Worm (Caenorhabditis elegans) whole organism, young adult: ENCODE measurements around the gene R05F9.9.
"Not testable (repeated sequence)": the region's sequence is repeated elsewhere in the genome, so short reads cannot be mapped to it uniquely, and the experiment has no call there.

Source experiments
- B0336.3 ChIP-seq: fragments of 200-800 bp; sonication (Bioruptor generic); IDR thresholded peaks from 2 replicates; pipeline ENCODE4 v1.3.6; 2022; ENCODE audit warnings: missing genetic modification characterization, missing compliant biosample characterization
- C06A6.2 ChIP-seq: fragments of 200-800 bp; sonication (Bioruptor generic); conservative IDR thresholded peaks from 2 replicates; pipeline ENCODE4 v1.3.6; 2022; ENCODE audit warnings: missing genetic modification characterization, missing compliant biosample characterization
- F23B12.7 ChIP-seq: sonication (generic microtip); optimal IDR thresholded peaks from 2 replicates; lab custom pipeline; 2017; ENCODE audit warnings: missing genetic modification characterization, mild to moderate bottlenecking, missing compliant biosample characterization, antibody characterized with exemption, moderate library complexity; ENCODE audit not compliant: insufficient read depth
- F39B2.1 ChIP-seq: fragments of 200-800 bp; sonication (Bioruptor generic); IDR thresholded peaks from 2 replicates; pipeline ENCODE4 v1.3.6; 2022; ENCODE audit warnings: missing genetic modification reagents, missing genetic modification characterization, missing compliant biosample characterization
- F52B5.7 ChIP-seq: sonication (generic microtip); optimal IDR thresholded peaks from 2 replicates; lab custom pipeline; 2016; ENCODE audit warnings: mild to moderate bottlenecking, missing genetic modification characterization, missing compliant biosample characterization
- K11D2.4 ChIP-seq: fragments of 200-800 bp; sonication (Bioruptor generic); IDR thresholded peaks from 2 replicates; pipeline ENCODE4 v1.3.6; 2022; ENCODE audit warnings: missing genetic modification reagents, missing genetic modification characterization, missing compliant biosample characterization
- Y53G8AR.9 ChIP-seq: fragments of 200-800 bp; sonication (Bioruptor generic); conservative IDR thresholded peaks from 2 replicates; pipeline ENCODE4 v1.3.6; 2022; ENCODE audit warnings: missing genetic modification reagents, missing genetic modification characterization, missing compliant biosample characterization
- ZK185.1 ChIP-seq: sonication (generic microtip); optimal IDR thresholded peaks from 2 replicates; lab custom pipeline; 2016; ENCODE audit warnings: mild to moderate bottlenecking, missing genetic modification characterization, missing compliant biosample characterization; ENCODE audit not compliant: poor library complexity, severe bottlenecking
- ama-1 ChIP-seq, 3 experiments: fragments of 150-350 bp in 1 of 3; sonication (generic microtip) in 2 of 3; optimal IDR thresholded peaks; 2 replicates each; lab custom pipeline; 2014 to 2018; ENCODE audit warnings: missing biosample characterization in 2 of 3, missing genetic modification characterization in 2 of 3, missing genetic modification reagents in 2 of 3
- atf-7 ChIP-seq: sonication (generic microtip); optimal IDR thresholded peaks from 2 replicates; lab custom pipeline; 2017; ENCODE audit warnings: mild to moderate bottlenecking, missing genetic modification characterization, missing compliant biosample characterization
- attf-3 ChIP-seq: fragments of 200-800 bp; sonication (Bioruptor generic); conservative IDR thresholded peaks from 2 replicates; pipeline ENCODE4 v1.3.6; 2022; ENCODE audit warnings: missing genetic modification reagents, missing genetic modification characterization, missing compliant biosample characterization
- bed-1 ChIP-seq: fragments of 200-800 bp; sonication (Bioruptor generic); IDR thresholded peaks from 2 replicates; pipeline ENCODE4 v1.3.6; 2022; ENCODE audit warnings: missing genetic modification reagents, missing genetic modification characterization, missing compliant biosample characterization
- cebp-1 ChIP-seq, 2 experiments: fragments of 200-800 bp in 1 of 2; sonication (Bioruptor generic) in 1 of 2; sonication (generic microtip) in 1 of 2; IDR thresholded peaks in 1 of 2; optimal IDR thresholded peaks in 1 of 2; 2 replicates each; pipeline versions ENCODE4 v1.3.6 to Lab custom; 2017 to 2022; ENCODE audit warnings: missing compliant biosample characterization in 2 of 2, missing genetic modification characterization in 2 of 2, mild to moderate bottlenecking in 1 of 2, missing genetic modification reagents in 1 of 2, moderate library complexity in 1 of 2
- ceh-27 ChIP-seq: fragments of 200-800 bp; sonication (Bioruptor generic); optimal IDR thresholded peaks from 2 replicates; lab custom pipeline; 2018; ENCODE audit warnings: mild to moderate bottlenecking, missing genetic modification characterization, moderate library complexity, missing compliant biosample characterization
- ceh-40 ChIP-seq: fragments of 200-800 bp; sonication (Bioruptor generic); IDR thresholded peaks from 2 replicates; pipeline ENCODE4 v1.3.6; 2022; ENCODE audit warnings: missing genetic modification characterization, missing compliant biosample characterization
- die-1 ChIP-seq: sonication (generic microtip); optimal IDR thresholded peaks from 2 replicates; lab custom pipeline; 2016; ENCODE audit warnings: missing genotype, mild to moderate bottlenecking, missing genetic modification characterization, missing compliant biosample characterization
- dox-1 ChIP-seq: fragments of 200-800 bp; sonication (Bioruptor generic); IDR thresholded peaks from 2 replicates; pipeline ENCODE4 v1.3.6; 2022; ENCODE audit warnings: missing genetic modification reagents, missing genetic modification characterization, missing compliant biosample characterization
- ekl-4 ChIP-seq: fragments of 200-800 bp; sonication (Bioruptor generic); IDR thresholded peaks from 2 replicates; pipeline ENCODE4 v1.3.6; 2022; ENCODE audit warnings: missing genetic modification reagents, missing genetic modification characterization, missing compliant biosample characterization
- fkh-3 ChIP-seq: sonication (generic microtip); optimal IDR thresholded peaks from 2 replicates; lab custom pipeline; 2016; ENCODE audit warnings: mild to moderate bottlenecking, missing genetic modification characterization, missing compliant biosample characterization
- gei-17 ChIP-seq: fragments of 200-800 bp; sonication (Bioruptor generic); optimal IDR thresholded peaks from 2 replicates; lab custom pipeline; 2018; ENCODE audit warnings: mild to moderate bottlenecking, missing genetic modification characterization, missing compliant biosample characterization
- him-1 ChIP-seq: sonication (generic microtip); optimal IDR thresholded peaks from 2 replicates; lab custom pipeline; 2016; ENCODE audit warnings: missing genotype, missing genetic modification reagents, missing genetic modification characterization, missing compliant biosample characterization
- hmg-1.2 ChIP-seq: fragments of 200-800 bp; sonication (Bioruptor generic); IDR thresholded peaks from 2 replicates; pipeline ENCODE4 v1.3.6; 2022; ENCODE audit warnings: missing genetic modification reagents, missing genetic modification characterization, missing compliant biosample characterization
- hmg-20 ChIP-seq: fragments of 200-800 bp; sonication (Bioruptor generic); IDR thresholded peaks from 2 replicates; pipeline ENCODE4 v1.3.6; 2022; ENCODE audit warnings: missing genetic modification reagents, missing genetic modification characterization, missing compliant biosample characterization
- hrde-1 ChIP-seq: sonication (generic microtip); optimal IDR thresholded peaks from 2 replicates; lab custom pipeline; 2016; ENCODE audit warnings: missing genetic modification characterization, mild to moderate bottlenecking, missing compliant biosample characterization, moderate library complexity, missing genotype, missing genetic modification reagents, borderline replicate concordance
- lir-1 ChIP-seq: fragments of 200-800 bp; sonication (Bioruptor generic); conservative IDR thresholded peaks from 2 replicates; pipeline ENCODE4 v1.3.6; 2022; ENCODE audit warnings: missing genetic modification reagents, missing genetic modification characterization, missing compliant biosample characterization
- madf-10 ChIP-seq: sonication (generic microtip); optimal IDR thresholded peaks from 2 replicates; lab custom pipeline; 2016; ENCODE audit warnings: mild to moderate bottlenecking, missing genetic modification characterization, missing compliant biosample characterization
- madf-6 ChIP-seq: fragments of 200-800 bp; sonication (Bioruptor generic); IDR thresholded peaks from 2 replicates; pipeline ENCODE4 v1.3.6; 2022; ENCODE audit warnings: missing genetic modification reagents, missing genetic modification characterization, missing compliant biosample characterization
- mel-28 ChIP-seq: sonication (generic microtip); optimal IDR thresholded peaks from 2 replicates; lab custom pipeline; 2016; ENCODE audit warnings: borderline replicate concordance, mild to moderate bottlenecking, missing genetic modification characterization, missing compliant biosample characterization
- nfya-1 ChIP-seq: sonication (generic microtip); optimal IDR thresholded peaks from 2 replicates; lab custom pipeline; 2017; ENCODE audit warnings: antibody characterized with exemption, missing compliant biosample characterization, missing genetic modification characterization, borderline replicate concordance; ENCODE audit not compliant: insufficient read depth
- nfyb-1 ChIP-seq: fragments of 200-800 bp; sonication (Bioruptor generic); IDR thresholded peaks from 2 replicates; pipeline ENCODE4 v1.3.6; 2022; ENCODE audit warnings: missing genetic modification reagents, missing genetic modification characterization, missing compliant biosample characterization
- nhr-120 ChIP-seq: fragments of 200-800 bp; sonication (Bioruptor generic); IDR thresholded peaks from 2 replicates; pipeline ENCODE4 v1.3.6; 2022; ENCODE audit warnings: missing genetic modification characterization, missing compliant biosample characterization
- nhr-80 ChIP-seq: sonication (generic microtip); optimal IDR thresholded peaks from 2 replicates; lab custom pipeline; 2016; ENCODE audit warnings: missing genetic modification characterization, missing compliant biosample characterization
- nhr-90 ChIP-seq: sonication (generic microtip); optimal IDR thresholded peaks from 2 replicates; lab custom pipeline; 2016; ENCODE audit warnings: missing genotype, mild to moderate bottlenecking, missing genetic modification characterization, missing compliant biosample characterization
- pha-4 ChIP-seq: fragments of 150-350 bp; sonication (generic microtip); optimal IDR thresholded peaks from 2 replicates; lab custom pipeline; 2014; ENCODE audit warnings: missing biosample characterization, missing genetic modification reagents, missing genetic modification characterization
- rcor-1 ChIP-seq: fragments of 200-800 bp; sonication (Bioruptor generic); IDR thresholded peaks from 2 replicates; pipeline ENCODE4 v1.3.6; 2022; ENCODE audit warnings: missing genetic modification reagents, missing genetic modification characterization, missing compliant biosample characterization
- rec-8 ChIP-seq, 2 experiments: sonication (generic microtip); optimal IDR thresholded peaks; 2 replicates each; lab custom pipeline; 2016; ENCODE audit warnings: mild to moderate bottlenecking in 2 of 2, missing genetic modification characterization in 2 of 2, missing genetic modification reagents in 2 of 2, missing genotype in 2 of 2, missing biosample characterization in 1 of 2, missing compliant biosample characterization in 1 of 2, moderate library complexity in 1 of 2
- rpc-1 ChIP-seq, 2 experiments: fragments of 150-350 bp in 1 of 2; sonication (generic microtip) in 1 of 2; optimal IDR thresholded peaks; 2 replicates each; lab custom pipeline; 2014 to 2018; ENCODE audit warnings: missing biosample characterization in 1 of 2, missing genetic modification characterization in 1 of 2, missing genetic modification reagents in 1 of 2, missing genotype in 1 of 2
- snpc-4 ChIP-seq, 5 experiments: fragments of 150-350 bp in 1 of 5; sonication (generic microtip) in 4 of 5; optimal IDR thresholded peaks; 2 replicates each; lab custom pipeline; 2014 to 2018; ENCODE audit warnings: missing genetic modification characterization in 5 of 5, missing biosample characterization in 3 of 5, antibody characterized with exemption in 2 of 5, mild to moderate bottlenecking in 2 of 5, missing compliant biosample characterization in 2 of 5, missing genotype in 2 of 5, moderate library complexity in 2 of 5, missing genetic modification reagents in 1 of 5
- sptf-2 ChIP-seq: fragments of 200-800 bp; sonication (Bioruptor generic); optimal IDR thresholded peaks from 2 replicates; lab custom pipeline; 2018; ENCODE audit warnings: mild to moderate bottlenecking, missing genetic modification characterization, missing compliant biosample characterization
- tbx-9 ChIP-seq: sonication (generic microtip); optimal IDR thresholded peaks from 2 replicates; lab custom pipeline; 2016; ENCODE audit warnings: borderline replicate concordance, missing genetic modification characterization, inconsistent platforms, missing compliant biosample characterization
- tlf-1 ChIP-seq: fragments of 200-800 bp; sonication (Bioruptor generic); optimal IDR thresholded peaks from 2 replicates; lab custom pipeline; 2018; ENCODE audit warnings: mild to moderate bottlenecking, missing genetic modification characterization, missing compliant biosample characterization
- ztf-18 ChIP-seq: sonication (generic microtip); optimal IDR thresholded peaks from 2 replicates; lab custom pipeline; 2016; ENCODE audit warnings: missing genotype, mild to moderate bottlenecking, missing genetic modification characterization, missing compliant biosample characterization
- ztf-25 ChIP-seq: fragments of 200-800 bp; sonication (Bioruptor generic); IDR thresholded peaks from 2 replicates; pipeline ENCODE4 v1.3.6; 2022; ENCODE audit warnings: missing genetic modification reagents, missing genetic modification characterization, missing compliant biosample characterization

The R05F9.9 gene

ce11 chrII:4860260-4860659 lies 41.6 kb downstream of the R05F9.9 start, which contains the start of the genes nspd-5 and F11G11.4:
nspd-5 (minus strand) TSS chrII:4860360.
F11G11.4 (plus strand) TSS chrII:4860594.
- not testable (repeated sequence) for TF ChIP-seq rec-8 (tag; optimal IDR thresholded peaks at IDR 0.05; lab: Kevin White, UChicago); ztf-25 (GFP tag; lab: Robert Waterston, UW); tbx-9 (tag; lab: Kevin White, UChicago)

DNA sequence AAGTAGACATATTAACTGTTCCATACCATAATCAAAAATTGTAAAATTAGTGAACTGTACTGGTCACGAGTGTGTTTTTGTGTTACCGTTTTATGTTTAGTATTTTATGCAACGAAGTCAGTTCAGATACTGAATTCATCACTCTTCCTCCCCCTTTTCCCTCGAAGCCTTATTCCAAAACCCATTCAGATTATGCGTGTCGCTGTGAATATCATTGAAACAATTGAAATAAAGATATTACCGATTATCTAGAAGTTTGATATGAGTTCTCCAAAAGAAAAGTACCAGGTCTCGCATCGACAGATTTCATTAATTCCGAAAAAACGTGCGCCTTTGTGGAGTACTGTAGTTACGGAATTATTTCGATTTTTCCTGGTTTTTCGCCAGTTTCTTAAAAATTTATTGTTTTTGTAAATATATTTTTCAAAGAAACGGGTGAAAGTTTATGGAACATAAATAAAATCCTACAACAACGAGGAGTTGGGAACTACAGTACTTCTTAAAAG lies 42.9 kb downstream of the R05F9.9 start:
- TF ChIP-seq sptf-2: no peak
- TF ChIP-seq ztf-18 (tag; lab: Kevin White, UChicago): peak; percentile 20
- TF ChIP-seq K11D2.4: no peak
- TF ChIP-seq him-1: no peak
- no peak for TF ChIP-seq rpc-1 (optimal IDR thresholded peaks at IDR 0.05; lab: Kevin White, UChicago)
- no peak for TF ChIP-seq rpc-1 (tag; optimal IDR thresholded peaks at IDR 0.05; lab: Kevin White, UChicago)
- no peak for TF ChIP-seq lir-1 (GFP tag; lab: Robert Waterston, UW)
- no peak for TF ChIP-seq bed-1 (GFP tag; lab: Robert Waterston, UW)
- TF ChIP-seq Y53G8AR.9: 0 out of 2 replicates have a peak, but pooled peaks have one; percentile 14
- TF ChIP-seq madf-6 (GFP tag; lab: Robert Waterston, UW): no peak
- TF ChIP-seq hmg-20 (GFP tag; lab: Robert Waterston, UW): no peak
- TF ChIP-seq madf-10 (tag; lab: Kevin White, UChicago): no peak
- no peak for TF ChIP-seq rec-8 (tag; optimal IDR thresholded peaks at IDR 0.05; lab: Kevin White, UChicago)
- TF ChIP-seq F39B2.1 (GFP tag; lab: Robert Waterston, UW): no peak
- no peak for TF ChIP-seq mel-28
- TF ChIP-seq ZK185.1 (tag; lab: Kevin White, UChicago): no peak
- no peak for TF ChIP-seq F52B5.7 (tag; lab: Kevin White, UChicago)
- TF ChIP-seq ceh-40 (GFP tag; lab: Robert Waterston, UW): no peak
- no peak for TF ChIP-seq rcor-1 (GFP tag; lab: Robert Waterston, UW)
- no peak for TF ChIP-seq dox-1 (GFP tag; lab: Robert Waterston, UW)
- TF ChIP-seq nfya-1 (tag; lab: Kevin White, UChicago): no peak
- no peak for TF ChIP-seq F23B12.7 (tag; lab: Kevin White, UChicago)
- TF ChIP-seq C06A6.2 (GFP tag; lab: Robert Waterston, UW): no peak
- no peak for TF ChIP-seq gei-17
- TF ChIP-seq die-1: no peak
- no peak for TF ChIP-seq cebp-1 (GFP tag; IDR thresholded peaks at IDR 0.05; lab: Robert Waterston, UW)
- peak; percentile 52 for TF ChIP-seq cebp-1 (tag; optimal IDR thresholded peaks at IDR 0.05; lab: Kevin White, UChicago)

ce11 chrII:4857873-4858364 lies 44.0 kb downstream of the R05F9.9 start, which contains the start of gene F11G11.5:
F11G11.5 (plus strand) TSS chrII:4857923.
- TF ChIP-seq hmg-1.2 (0 out of 2 replicates have a peak, but pooled peaks have one; percentile 13), nhr-120 (GFP tag; lab: Robert Waterston, UW) (no peak), nfyb-1 (GFP tag; lab: Robert Waterston, UW) (peak; percentile 75; the same call in 1 of the 2 replicates), nhr-80 (tag; lab: Kevin White, UChicago) (no peak), tlf-1 (GFP tag; lab: Kevin White, UChicago) (peak; percentile 16), snpc-4 (GFP tag; optimal IDR thresholded peaks at IDR 0.05; lab: Kevin White, UChicago) (no peak), snpc-4 (tag; optimal IDR thresholded peaks at IDR 0.05; lab: Kevin White, UChicago) (no peak), ama-1 (optimal IDR thresholded peaks at IDR 0.05; lab: Kevin White, UChicago) (peak; percentile 7), ama-1 (GFP tag; optimal IDR thresholded peaks at IDR 0.05; lab: Kevin White, UChicago) (no peak), ceh-27 (GFP tag; lab: Kevin White, UChicago) (no peak), nhr-90 (peak; percentile 19), ekl-4 (GFP tag; lab: Robert Waterston, UW) (peak; percentile 35; the same call in 1 of the 2 replicates), hrde-1 (tag; lab: Kevin White, UChicago) (no peak), atf-7 (tag; lab: Kevin White, UChicago) (peak; percentile 8), pha-4 (tag; lab: Kevin White, UChicago) (no peak), B0336.3 (GFP tag; lab: Robert Waterston, UW) (peak; percentile 59; the same call in 1 of the 2 replicates), attf-3 (no peak), fkh-3 (peak; percentile 40)
